Worm (Caenorhabditis elegans) whole organism, midembryonic: Measurements from ENCODE around the gene srh-290.

ENCODE experiments used
- med-1 ChIP-seq: sonication (generic microtip); optimal IDR thresholded peaks from 2 replicates; lab custom pipeline; 2017; ENCODE audit warnings: missing genetic modification characterization, mild to moderate bottlenecking, missing compliant biosample characterization, antibody characterized with exemption, missing genetic modification reagents; ENCODE audit not compliant: insufficient read depth
- tab-1 ChIP-seq: fragments of 200-800 bp; sonication (Bioruptor generic); IDR thresholded peaks from 2 replicates; pipeline ENCODE4 v1.3.6; 2022; ENCODE audit warnings: missing genetic modification characterization, missing compliant biosample characterization
- ztf-23 ChIP-seq: fragments of 200-800 bp; sonication (Bioruptor generic); IDR thresholded peaks from 2 replicates; pipeline ENCODE4 v1.3.6; 2022; ENCODE audit warnings: missing genetic modification reagents, missing genetic modification characterization, missing compliant biosample characterization

ce11 chrV:17812127-17812526, 21.8 kb downstream of the srh-290 start:
- TF ChIP-seq ztf-23 (no peak), tab-1 (no peak), med-1 (GFP tag; lab: Kevin White, UChicago) (no peak)
